Worm (Caenorhabditis elegans): ENCODE measurements around the gene rpn-9.

- no peak for TF ChIP-seq him-1 (tag; optimal IDR thresholded peaks at IDR 0.05)
- no peak for TF ChIP-seq W03F9.2 (tag; optimal IDR thresholded peaks at IDR 0.05)
Observed at ce11 chrII:11283803-11284202, 45.1 kb upstream of the rpn-9 start.
